Fruit fly (Drosophila melanogaster) S2 (cell line): ENCODE measurements around the gene Ir76b.
A peak's percentile ranks its signal among the peaks of the same experiment; 100 is the strongest.

Experiments
- CG8478 ChIP-seq: fragments of >200 bp; optimal IDR thresholded peaks from 2 replicates; lab custom pipeline; 2018
- CTCF ChIP-seq, 2 experiments: fragments of >200 bp; optimal IDR thresholded peaks; 2 replicates each; lab custom pipeline; 2018

Gene Ir76b

dm6 chr3L:20111434-20111833, at the start of gene Ir76b:
Ir76b (minus strand) TSS chr3L:20111534.
- TF ChIP-seq CTCF (optimal IDR thresholded peaks at IDR 0.05; lab: Kevin White, UChicago) (no peak), CG8478 (no peak)

- no peak for TF ChIP-seq CTCF (optimal IDR thresholded peaks at IDR 0.05; lab: Kevin White, UChicago)
- no peak for TF ChIP-seq CG8478
Measured at dm6 chr3L:20140589-20141207, 29.4 kb upstream of the Ir76b start, which contains the start of gene CG7328. CG7328 (minus strand) TSS chr3L:20140607.

dm6 chr3L:20138327-20138726, 27.0 kb upstream of the Ir76b start:
- no peak for TF ChIP-seq CG8478
- peak; percentile 78 to 79 for TF ChIP-seq CTCF (optimal IDR thresholded peaks at IDR 0.05; lab: Kevin White, UChicago)

dm6 chr3L:20133168-20133567, 21.8 kb upstream of the Ir76b start, which contains the start of gene CG7335:
CG7335 (minus strand) TSS chr3L:20133268.
- TF ChIP-seq CTCF (optimal IDR thresholded peaks at IDR 0.05; lab: Kevin White, UChicago) (no peak), CG8478 (no peak)

DNA sequence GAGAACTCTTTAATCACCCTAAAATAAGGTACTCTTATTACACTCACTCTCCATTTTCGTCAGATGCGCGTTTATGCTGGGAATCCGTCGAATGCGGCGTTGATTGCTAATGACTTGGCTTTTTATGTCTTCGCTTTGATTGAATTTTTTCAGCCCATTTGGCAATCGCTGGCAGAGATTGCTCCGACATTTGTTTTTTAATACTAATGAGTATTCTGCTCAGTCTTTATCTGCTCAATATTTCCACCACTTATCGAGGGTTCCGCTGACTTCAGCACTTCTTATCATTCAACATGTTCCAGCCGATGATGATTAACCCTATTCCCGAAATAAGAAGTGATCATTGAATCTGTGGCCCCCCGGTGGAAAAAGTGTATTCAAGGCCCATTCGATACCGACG, 20.3 kb upstream of the Ir76b start, which contains the start of gene obst-J:
Gene obst-J (minus strand): TSS at position 101 of the 400 bp plus-strand sequence.
- no peak for TF ChIP-seq CG8478
- no peak for TF ChIP-seq CTCF (optimal IDR thresholded peaks at IDR 0.05; lab: Kevin White, UChicago)

DNA sequence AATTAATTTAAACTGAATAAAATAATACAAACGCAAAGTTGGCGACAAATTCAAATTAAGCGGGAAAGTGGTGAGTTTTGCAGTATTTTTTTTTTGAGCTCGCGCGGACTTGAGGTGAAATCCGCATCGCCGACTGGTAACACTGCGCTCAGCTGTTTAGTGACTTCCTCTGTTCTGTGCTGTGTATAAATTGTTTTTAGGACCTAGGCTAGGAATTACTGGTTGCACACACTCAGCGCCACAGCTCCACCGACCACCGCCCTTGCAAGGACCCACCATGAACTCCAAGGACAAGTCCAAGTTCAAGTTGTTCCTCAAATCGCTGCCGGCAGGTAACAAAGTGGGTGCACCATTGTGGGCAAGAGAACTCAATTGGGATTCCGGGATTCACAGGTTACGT, 17.7 kb upstream of the Ir76b start, which contains the start of gene gig:
Gene gig (plus strand): TSS at position 150 of the 400 bp plus-strand sequence.
- no peak for TF ChIP-seq CTCF (optimal IDR thresholded peaks at IDR 0.05; lab: Kevin White, UChicago)
- TF ChIP-seq CG8478, result no peak

DNA sequence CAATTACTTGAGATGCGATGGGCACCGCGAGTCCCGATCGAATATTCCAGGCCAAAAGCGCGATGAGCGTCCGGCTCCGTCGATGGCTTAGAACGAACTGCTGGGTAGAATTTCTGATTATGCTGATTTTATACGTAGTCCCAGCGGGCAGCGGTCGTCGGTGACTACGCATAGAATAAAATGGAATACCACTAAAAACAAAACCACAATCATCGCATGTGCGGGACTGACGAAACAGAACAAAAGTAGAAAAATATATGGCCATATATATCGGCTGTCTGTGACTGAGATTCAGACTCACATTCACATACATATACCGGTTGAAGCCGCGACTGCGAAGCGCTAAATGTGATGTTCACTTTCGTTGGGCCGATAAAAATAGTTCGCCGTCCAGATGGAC, 15.9 kb upstream of the Ir76b start, which contains the start of gene CG7365:
Gene CG7365 (minus strand): TSS at position 101 of the 400 bp plus-strand sequence.
- TF ChIP-seq CTCF (optimal IDR thresholded peaks at IDR 0.05; lab: Kevin White, UChicago) (no peak), CG8478 (no peak)

DNA sequence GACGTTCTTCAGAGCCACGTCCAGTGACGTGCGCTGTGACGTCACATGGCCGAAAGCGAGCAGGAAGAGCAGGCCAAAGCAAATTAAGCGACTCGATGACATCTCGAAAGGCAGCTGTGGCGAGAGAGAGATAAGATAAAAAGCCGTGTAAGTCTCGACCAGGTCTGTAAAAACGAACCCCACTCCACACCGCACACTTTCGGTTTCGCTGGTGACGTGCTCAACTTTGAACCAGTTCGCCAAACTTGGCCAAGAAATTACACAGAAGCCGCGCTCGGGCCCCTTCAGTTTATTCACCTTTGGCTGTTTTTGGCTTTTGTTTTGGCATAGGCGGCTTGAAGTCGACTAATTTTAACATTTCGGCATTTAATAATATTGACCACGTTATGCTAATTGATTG, 14.8 kb upstream of the Ir76b start:
- TF ChIP-seq CG8478 (no peak), CTCF (optimal IDR thresholded peaks at IDR 0.05; lab: Kevin White, UChicago) (no peak)

dm6 chr3L:20123038-20123437, 11.7 kb upstream of the Ir76b start:
- TF ChIP-seq CTCF (optimal IDR thresholded peaks at IDR 0.05; lab: Kevin White, UChicago) (no peak), CG8478 (no peak)

DNA sequence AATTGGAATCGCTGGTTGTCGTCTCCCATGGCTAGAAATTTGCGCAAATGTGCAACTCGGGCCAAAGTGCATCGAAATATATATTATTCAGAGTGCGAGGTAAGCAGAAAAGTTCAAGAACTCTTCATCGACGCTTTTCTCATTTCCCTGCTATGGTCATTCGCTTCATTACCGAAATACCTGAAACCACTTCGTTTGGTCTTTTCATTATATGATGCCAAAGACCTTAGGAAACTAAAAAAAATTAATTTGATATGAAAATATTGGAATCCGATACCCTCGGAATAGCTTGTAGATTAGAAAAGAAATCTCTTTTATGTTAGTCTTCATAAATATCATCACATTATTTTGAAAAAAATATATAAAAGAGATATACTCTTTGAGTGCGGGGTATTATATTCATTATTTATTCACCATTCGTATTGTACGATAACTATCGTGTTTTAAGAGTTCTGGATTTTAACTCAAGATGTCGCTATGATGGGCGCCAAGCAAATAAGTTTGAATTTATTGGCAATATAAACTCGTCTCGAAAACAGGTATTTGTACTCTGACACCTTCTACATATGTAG, 1.5 kb upstream of the Ir76b start, which contains the start of gene CG14187:
Gene CG14187 (minus strand): TSS at position 51 of the 572 bp plus-strand sequence.
- TF ChIP-seq CTCF (optimal IDR thresholded peaks at IDR 0.05; lab: Kevin White, UChicago) (peak in 1 of 2 experiments; percentile 21), CG8478 (no peak)

dm6 chr3L:20105794-20106193, 5.5 kb downstream of the Ir76b start, which contains the start of gene CG14185:
CG14185 (plus strand) TSS chr3L:20106094.
- TF ChIP-seq CTCF (optimal IDR thresholded peaks at IDR 0.05; lab: Kevin White, UChicago) (no peak), CG8478 (no peak)

- TF ChIP-seq CTCF (optimal IDR thresholded peaks at IDR 0.05; lab: Kevin White, UChicago), result no peak
Measured at dm6 chr3L:20104543-20105046, 6.7 kb downstream of the Ir76b start.

- TF ChIP-seq CG8478 (no peak), CTCF (optimal IDR thresholded peaks at IDR 0.05; lab: Kevin White, UChicago) (peak; percentile 71 to 74)
Measured at dm6 chr3L:20103777-20104542, 7.4 kb downstream of the Ir76b start, which contains the start of gene CG14186. CG14186 (minus strand) TSS chr3L:20103827.

DNA sequence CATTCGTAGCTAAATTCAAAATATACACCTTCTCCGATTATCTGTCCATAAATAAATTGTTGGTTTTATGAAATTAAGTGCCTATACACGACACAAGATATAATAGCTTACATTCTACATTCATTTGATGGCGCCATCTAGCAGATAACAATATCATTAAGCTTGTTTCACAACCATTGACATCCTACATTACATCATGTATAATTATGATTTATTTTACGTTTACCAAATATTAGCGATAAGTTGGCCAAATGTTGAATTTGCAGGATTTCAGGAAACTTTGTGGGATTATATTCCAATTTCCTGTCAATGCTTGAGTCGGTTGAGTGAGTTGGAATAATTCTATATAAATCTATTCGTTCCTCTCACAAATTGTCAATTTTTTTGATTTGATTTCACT, 14.0 kb downstream of the Ir76b start:
- no peak for TF ChIP-seq CG8478
- TF ChIP-seq CTCF (optimal IDR thresholded peaks at IDR 0.05; lab: Kevin White, UChicago), result peak; percentile 92 to 94

DNA sequence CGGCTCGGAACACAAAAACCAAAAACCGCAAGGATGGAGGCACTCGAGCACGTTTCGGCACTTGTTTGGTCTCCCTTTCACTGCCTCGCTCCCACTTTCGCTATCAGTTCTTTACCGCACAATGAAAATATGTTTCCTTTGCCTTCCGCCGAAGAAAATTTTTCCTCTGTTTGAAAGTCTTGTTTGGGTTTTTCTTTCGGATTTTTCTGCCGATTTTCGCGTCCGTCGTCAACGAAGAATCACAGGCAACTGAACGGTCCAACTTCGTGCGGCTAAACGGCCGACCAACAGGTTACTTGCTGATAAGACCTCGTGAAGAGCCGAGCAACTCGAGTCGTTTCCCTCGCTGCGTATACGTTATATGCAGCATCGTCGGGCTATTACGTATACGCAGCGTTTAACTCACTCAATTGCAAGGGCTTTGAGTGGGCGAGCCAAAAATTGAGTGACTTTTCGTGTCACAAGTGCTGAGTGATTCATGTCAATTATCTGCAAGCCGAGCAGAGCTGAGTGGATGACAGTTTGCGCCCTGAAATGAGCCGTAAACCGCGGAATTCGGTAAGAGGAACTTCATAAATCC, 22.5 kb downstream of the Ir76b start, which contains the start of gene sNPF-R:
Gene sNPF-R (minus strand): TSS at position 253 of the 580 bp plus-strand sequence.
- TF ChIP-seq CG8478 (no peak), CTCF (optimal IDR thresholded peaks at IDR 0.05; lab: Kevin White, UChicago) (no peak)
